Fruit fly (Drosophila melanogaster) whole organism, embryonic: ENCODE data around the gene CG15262.

ENCODE experiments used
- Atf-2 ChIP-seq: fragments of 200-800 bp; sonication (Bioruptor generic); optimal IDR thresholded peaks from 2 replicates; lab custom pipeline; 2016; ENCODE audit warnings: missing biosample characterization, missing genetic modification characterization
- CG10267 ChIP-seq: fragments of 200-800 bp; sonication (Bioruptor generic); optimal IDR thresholded peaks from 2 replicates; lab custom pipeline; 2018; ENCODE audit warnings: missing biosample characterization, mild to moderate bottlenecking, missing genetic modification characterization, moderate library complexity
- CG10979 ChIP-seq: fragments of 200-800 bp; sonication (Bioruptor generic); optimal IDR thresholded peaks from 2 replicates; lab custom pipeline; 2018; ENCODE audit warnings: missing biosample characterization, mild to moderate bottlenecking, missing genetic modification characterization, moderate library complexity
- CG11093 ChIP-seq: fragments of 200-800 bp; sonication (Bioruptor generic); IDR thresholded peaks from 3 replicates; pipeline ENCODE4 v1.3.6; 2022; ENCODE audit warnings: missing biosample characterization, missing genetic modification characterization
- CG11247 ChIP-seq: fragments of 200-800 bp; sonication (Bioruptor generic); IDR thresholded peaks from 2 replicates; pipeline ENCODE4 v1.3.6; 2022; ENCODE audit warnings: missing biosample characterization, missing genetic modification characterization
- CG11504 ChIP-seq: fragments of 200-800 bp; sonication (Bioruptor generic); optimal IDR thresholded peaks from 3 replicates; lab custom pipeline; 2019; ENCODE audit warnings: missing biosample characterization, mild to moderate bottlenecking, missing genetic modification characterization, moderate library complexity
- CG12236 ChIP-seq: fragments of 200-800 bp; sonication (Bioruptor generic); optimal IDR thresholded peaks from 2 replicates; lab custom pipeline; 2016; ENCODE audit warnings: missing biosample characterization, missing genetic modification characterization
- CG12299 ChIP-seq: fragments of 200-800 bp; sonication (Bioruptor generic); optimal IDR thresholded peaks from 2 replicates; lab custom pipeline; 2018; ENCODE audit warnings: missing biosample characterization, mild to moderate bottlenecking, missing genetic modification characterization
- CG13287 ChIP-seq: fragments of 200-800 bp; sonication (Bioruptor generic); IDR thresholded peaks from 2 replicates; pipeline ENCODE4 v1.3.6; 2022; ENCODE audit warnings: missing biosample characterization, missing genetic modification characterization; ENCODE audit not compliant: partially characterized antibody
- CG13296 ChIP-seq: fragments of 200-800 bp; sonication (Bioruptor generic); optimal IDR thresholded peaks from 3 replicates; lab custom pipeline; 2018; ENCODE audit warnings: missing biosample characterization, mild to moderate bottlenecking, missing genetic modification characterization
- CG14667 ChIP-seq: fragments of 200-800 bp; sonication (Bioruptor generic); IDR thresholded peaks from 2 replicates; pipeline ENCODE4 v1.3.6; 2022; ENCODE audit warnings: missing biosample characterization, missing genetic modification characterization
- CG15601 ChIP-seq: fragments of 200-800 bp; sonication (Bioruptor generic); optimal IDR thresholded peaks from 3 replicates; lab custom pipeline; 2019; ENCODE audit warnings: missing biosample characterization, mild to moderate bottlenecking, missing genetic modification characterization, moderate library complexity
- CG1603 ChIP-seq: fragments of 200-800 bp; sonication (Bioruptor generic); optimal IDR thresholded peaks from 2 replicates; lab custom pipeline; 2019; ENCODE audit warnings: missing biosample characterization, mild to moderate bottlenecking, missing genetic modification characterization, moderate library complexity
- CG2202 ChIP-seq: fragments of 200-800 bp; sonication (Bioruptor generic); optimal IDR thresholded peaks from 2 replicates; lab custom pipeline; 2018; ENCODE audit warnings: missing biosample characterization, mild to moderate bottlenecking, missing genetic modification characterization
- CG34376 ChIP-seq: fragments of 200-800 bp; sonication (Bioruptor generic); optimal IDR thresholded peaks from 2 replicates; lab custom pipeline; 2018; ENCODE audit warnings: missing biosample characterization, mild to moderate bottlenecking, missing genetic modification characterization
- CG3995 ChIP-seq: fragments of 200-800 bp; sonication (Bioruptor generic); optimal IDR thresholded peaks from 3 replicates; lab custom pipeline; 2016; ENCODE audit warnings: missing biosample characterization, missing genetic modification characterization
- CG4404 ChIP-seq: fragments of 200-800 bp; sonication (Bioruptor generic); IDR thresholded peaks from 2 replicates; pipeline ENCODE4 v1.3.6; 2022; ENCODE audit warnings: missing biosample characterization, missing genetic modification characterization
- CG7271 ChIP-seq: fragments of 200-800 bp; sonication (Bioruptor generic); optimal IDR thresholded peaks from 2 replicates; lab custom pipeline; 2018; ENCODE audit warnings: missing biosample characterization, mild to moderate bottlenecking, missing genetic modification characterization, moderate library complexity
- CG8359 ChIP-seq: fragments of 200-800 bp; sonication (Bioruptor generic); optimal IDR thresholded peaks from 2 replicates; lab custom pipeline; 2017; ENCODE audit warnings: missing biosample characterization, mild to moderate bottlenecking, missing genetic modification characterization, borderline replicate concordance
- Doc3 ChIP-seq: fragments of 200-800 bp; sonication (Bioruptor generic); IDR thresholded peaks from 3 replicates; pipeline ENCODE4 v1.3.6; 2022; ENCODE audit warnings: missing biosample characterization, missing genetic modification characterization; ENCODE audit not compliant: partially characterized antibody
- Fer3 ChIP-seq: fragments of 200-800 bp; sonication (Bioruptor generic); optimal IDR thresholded peaks from 2 replicates; lab custom pipeline; 2018; ENCODE audit warnings: missing biosample characterization, mild to moderate bottlenecking, missing genetic modification characterization, moderate library complexity
- Max ChIP-seq: fragments of 200-800 bp; sonication (Bioruptor generic); optimal IDR thresholded peaks from 2 replicates; lab custom pipeline; 2016; ENCODE audit warnings: missing biosample characterization, mild to moderate bottlenecking, missing genetic modification characterization
- NFAT ChIP-seq: fragments of 200-800 bp; sonication (Bioruptor generic); IDR thresholded peaks from 2 replicates; pipeline ENCODE4 v1.3.6; 2022; ENCODE audit warnings: missing biosample characterization, missing genetic modification characterization
- Opbp ChIP-seq: fragments of 200-800 bp; sonication (Bioruptor generic); IDR thresholded peaks from 3 replicates; pipeline ENCODE4 v1.3.6; 2022; ENCODE audit warnings: missing biosample characterization, missing genetic modification characterization; ENCODE audit not compliant: partially characterized antibody
- Pdp1 ChIP-seq, 2 experiments: fragments of 200-800 bp; sonication (Bioruptor generic); optimal IDR thresholded peaks; 3 replicates each; lab custom pipeline; 2016; ENCODE audit warnings: missing biosample characterization in 2 of 2, missing genetic modification characterization in 2 of 2, mild to moderate bottlenecking in 1 of 2, moderate library complexity in 1 of 2
- Ptx1 ChIP-seq: fragments of 200-800 bp; sonication (Bioruptor generic); IDR thresholded peaks from 2 replicates; pipeline ENCODE4 v1.3.6; 2022; ENCODE audit warnings: missing biosample characterization, missing genetic modification characterization
- Six4 ChIP-seq: fragments of 200-800 bp; sonication (Bioruptor generic); optimal IDR thresholded peaks from 2 replicates; lab custom pipeline; 2016; ENCODE audit warnings: missing biosample characterization, missing genetic modification characterization
- Sry-δ ChIP-seq: fragments of 200-800 bp; sonication (Bioruptor generic); optimal IDR thresholded peaks from 2 replicates; lab custom pipeline; 2016; ENCODE audit warnings: missing biosample characterization, missing genetic modification characterization
- Ssrp ChIP-seq: fragments of 200-800 bp; sonication (Bioruptor generic); optimal IDR thresholded peaks from 2 replicates; lab custom pipeline; 2018; ENCODE audit warnings: missing biosample characterization, mild to moderate bottlenecking, missing genetic modification characterization, moderate library complexity
- ac ChIP-seq: fragments of 200-800 bp; sonication (Bioruptor generic); optimal IDR thresholded peaks from 3 replicates; lab custom pipeline; 2017; ENCODE audit warnings: missing biosample characterization, mild to moderate bottlenecking, missing genetic modification characterization
- ap ChIP-seq: fragments of 200-800 bp; sonication (Bioruptor generic); IDR thresholded peaks from 2 replicates; pipeline ENCODE4 v1.3.6; 2022; ENCODE audit warnings: missing biosample characterization, missing genetic modification characterization
- ara ChIP-seq: fragments of 200-800 bp; sonication (Bioruptor generic); IDR thresholded peaks from 2 replicates; pipeline ENCODE4 v1.3.6; 2022; ENCODE audit warnings: missing biosample characterization, missing genetic modification characterization
- chm ChIP-seq: fragments of 200-800 bp; sonication (Bioruptor generic); IDR thresholded peaks from 2 replicates; pipeline ENCODE4 v1.3.6; 2022; ENCODE audit warnings: missing biosample characterization, missing genetic modification characterization
- crp ChIP-seq, 2 experiments: fragments of 200-800 bp; sonication (Bioruptor generic); optimal IDR thresholded peaks; 2 replicates in 1 of 2; 3 replicates in 1 of 2; lab custom pipeline; 2017; ENCODE audit warnings: missing biosample characterization in 2 of 2, missing genetic modification characterization in 2 of 2, mild to moderate bottlenecking in 1 of 2, moderate library complexity in 1 of 2
- esg ChIP-seq: fragments of 200-800 bp; sonication (Bioruptor generic); conservative IDR thresholded peaks from 2 replicates; pipeline ENCODE4 v1.3.6; 2022; ENCODE audit warnings: missing biosample characterization, missing genetic modification characterization
- fd64A ChIP-seq: fragments of 200-800 bp; sonication (Bioruptor generic); optimal IDR thresholded peaks from 3 replicates; lab custom pipeline; 2018; ENCODE audit warnings: missing biosample characterization, mild to moderate bottlenecking, missing genetic modification characterization
- ham ChIP-seq: fragments of 200-800 bp; sonication (Bioruptor generic); IDR thresholded peaks from 2 replicates; pipeline ENCODE4 v1.3.6; 2022; ENCODE audit warnings: missing biosample characterization, missing genetic modification characterization
- hb ChIP-seq: fragments of 200-800 bp; sonication (Bioruptor generic); IDR thresholded peaks from 3 replicates; pipeline ENCODE4 v1.3.6; 2022; ENCODE audit warnings: missing biosample characterization, missing genetic modification characterization; ENCODE audit not compliant: partially characterized antibody
- her ChIP-seq: fragments of 200-800 bp; sonication (Bioruptor generic); optimal IDR thresholded peaks from 2 replicates; lab custom pipeline; 2016; ENCODE audit warnings: missing biosample characterization, missing genetic modification characterization
- kay ChIP-seq: fragments of 200-800 bp; sonication (Bioruptor generic); optimal IDR thresholded peaks from 2 replicates; lab custom pipeline; 2016; ENCODE audit warnings: missing biosample characterization, missing genetic modification characterization
- maf-S ChIP-seq: fragments of 200-800 bp; sonication (Bioruptor generic); optimal IDR thresholded peaks from 2 replicates; lab custom pipeline; 2016; ENCODE audit warnings: missing biosample characterization, missing genetic modification characterization
- pb ChIP-seq: fragments of 200-800 bp; sonication (Bioruptor generic); optimal IDR thresholded peaks from 3 replicates; lab custom pipeline; 2016; ENCODE audit warnings: missing biosample characterization, missing genetic modification characterization
- pfk ChIP-seq: fragments of 200-800 bp; sonication (Bioruptor generic); optimal IDR thresholded peaks from 2 replicates; lab custom pipeline; 2018; ENCODE audit warnings: missing biosample characterization, mild to moderate bottlenecking, missing genetic modification characterization, moderate library complexity
- pho ChIP-seq: fragments of 200-800 bp; sonication (Bioruptor generic); optimal IDR thresholded peaks from 2 replicates; lab custom pipeline; 2016; ENCODE audit warnings: missing biosample characterization, missing genetic modification characterization
- row ChIP-seq: fragments of 200-800 bp; sonication (Bioruptor generic); IDR thresholded peaks from 3 replicates; pipeline ENCODE4 v1.3.6; 2022; ENCODE audit warnings: missing biosample characterization, missing genetic modification characterization
- salm ChIP-seq: fragments of 200-800 bp; sonication (Bioruptor generic); optimal IDR thresholded peaks from 2 replicates; lab custom pipeline; 2018; ENCODE audit warnings: missing biosample characterization, mild to moderate bottlenecking, missing genetic modification characterization
- stc ChIP-seq: fragments of 200-800 bp; sonication (Bioruptor generic); IDR thresholded peaks from 2 replicates; pipeline ENCODE4 v1.3.6; 2022; ENCODE audit warnings: missing biosample characterization, missing genetic modification characterization
- twi ChIP-seq: fragments of 200-800 bp; optimal IDR thresholded peaks from 2 replicates; lab custom pipeline; 2019; ENCODE audit warnings: missing biosample characterization, mild to moderate bottlenecking, missing genetic modification characterization, moderate library complexity
- tx ChIP-seq: fragments of 200-800 bp; sonication (Bioruptor generic); optimal IDR thresholded peaks from 2 replicates; lab custom pipeline; 2016; ENCODE audit warnings: missing biosample characterization, missing genetic modification characterization
- zfh2 ChIP-seq: fragments of 200-800 bp; sonication (Bioruptor generic); optimal IDR thresholded peaks from 2 replicates; lab custom pipeline; 2016; ENCODE audit warnings: missing biosample characterization, missing genetic modification characterization

Gene CG15262

dm6 chr2L:15273521-15274123 is 24.0 kb upstream of the CG15262 start (continued):
- TF ChIP-seq Six4 (no peak), Doc3 (no peak), pb (GFP tag; lab: Kevin White, UChicago) (no peak), Ptx1 (GFP tag; lab: Robert Waterston, UW) (peak; percentile 21; the same call in 1 of the 2 replicates), CG12236 (GFP tag; lab: Kevin White, UChicago) (no peak), CG11504 (peak; percentile 95), CG10979 (no peak), Atf-2 (GFP tag; lab: Kevin White, UChicago) (no peak), pfk (GFP tag; lab: Kevin White, UChicago) (no peak), CG7271 (tag; lab: Kevin White, UChicago) (no peak), CG10267 (tag; lab: Kevin White, UChicago) (no peak), chm (GFP tag; lab: Robert Waterston, UW) (no peak), CG1603 (peak; percentile 39), kay (GFP tag; lab: Kevin White, UChicago) (no peak), Max (GFP tag; lab: Kevin White, UChicago) (no peak), CG4404 (0 out of 2 replicates have a peak, but pooled peaks have one; percentile 19), Fer3 (tag; lab: Kevin White, UChicago) (no peak), stc (GFP tag; lab: Robert Waterston, UW) (no peak), CG11247 (GFP tag; lab: Robert Waterston, UW) (no peak), CG8359 (GFP tag; lab: Kevin White, UChicago) (no peak), CG12299 (no peak), row (GFP tag; lab: Robert Waterston, UW) (peak; percentile 29; the same call in 1 of the 3 replicates), CG2202 (tag; lab: Kevin White, UChicago) (no peak), zfh2 (GFP tag; lab: Kevin White, UChicago) (no peak), CG15601 (tag; lab: Kevin White, UChicago) (no peak), her (no peak), crp (GFP tag; optimal IDR thresholded peaks at IDR 0.05; lab: Kevin White, UChicago) (no peak), Opbp (GFP tag; lab: Robert Waterston, UW) (no peak), pho (GFP tag; lab: Kevin White, UChicago) (no peak), ac (no peak), maf-S (no peak), CG13287 (no peak), ham (no peak), ap (GFP tag; lab: Robert Waterston, UW) (no peak), CG14667 (no peak), CG34376 (GFP tag; lab: Kevin White, UChicago) (no peak), tx (GFP tag; lab: Kevin White, UChicago) (no peak), CG13296 (GFP tag; lab: Kevin White, UChicago) (no peak), Pdp1 (GFP tag; optimal IDR thresholded peaks at IDR 0.05; lab: Kevin White, UChicago) (no peak), fd64A (GFP tag; lab: Kevin White, UChicago) (no peak), ara (GFP tag; lab: Robert Waterston, UW) (no peak), twi (tag; lab: Kevin White, UChicago) (no peak), esg (no peak), NFAT (GFP tag; lab: Robert Waterston, UW) (no peak), salm (tag; lab: Kevin White, UChicago) (no peak), hb (GFP tag; lab: Robert Waterston, UW) (no peak), CG3995 (GFP tag; lab: Kevin White, UChicago) (no peak), Sry-δ (no peak), Ssrp (no peak), CG11093 (no peak)
